Fruit fly (Drosophila melanogaster): ENCODE results near the gene Dref.
A peak's percentile ranks its signal among the peaks of the same experiment; 100 is the strongest.

The Dref gene

dm6 chr2L:9986402-9987350 lies 19.6 kb upstream of the Dref start (continued):
- TF ChIP-seq Sry-β (GFP tag; optimal IDR thresholded peaks at IDR 0.05) (no peak), Pdp1 (GFP tag; optimal IDR thresholded peaks at IDR 0.05) (peak in 1 of 2 experiments; percentile 36), Hand (GFP tag; optimal IDR thresholded peaks at IDR 0.05) (no peak), CG17802 (tag; optimal IDR thresholded peaks at IDR 0.05) (peak; percentile 55), Gug (GFP tag; IDR thresholded peaks at IDR 0.05) (peak; percentile 61; the same call in 3 of the 4 replicates), YL-1 (GFP tag; optimal IDR thresholded peaks at IDR 0.05) (no peak), CG7372 (GFP tag; IDR thresholded peaks at IDR 0.05) (0 out of 2 replicates have a peak, but pooled peaks have one; percentile 38), Mes4 (GFP tag; optimal IDR thresholded peaks at IDR 0.05) (peak; percentile 20), E2f2 (GFP tag; IDR thresholded peaks at IDR 0.05) (no peak), row (GFP tag; IDR thresholded peaks at IDR 0.05) (peak; percentile 62), Eip74EF (GFP tag; optimal IDR thresholded peaks at IDR 0.05) (no peak), CG8944 (GFP tag; optimal IDR thresholded peaks at IDR 0.05) (no peak), Sin3A (optimal IDR thresholded peaks at IDR 0.05) (no peak), slbo (GFP tag; IDR thresholded peaks at IDR 0.05) (peak; percentile 36; the same call in 1 of the 2 replicates), B-H1 (GFP tag; IDR thresholded peaks at IDR 0.05) (0 out of 3 replicates have a peak, but pooled peaks have one; percentile 26), CG9817 (tag; optimal IDR thresholded peaks at IDR 0.05) (no peak), CG33557 (GFP tag; optimal IDR thresholded peaks at IDR 0.05) (no peak), grn (GFP tag; optimal IDR thresholded peaks at IDR 0.05) (no peak), pum (GFP tag; optimal IDR thresholded peaks at IDR 0.05) (peak; percentile 26), CG10654 (GFP tag; optimal IDR thresholded peaks at IDR 0.05) (no peak), wor (GFP tag; IDR thresholded peaks at IDR 0.05) (peak; percentile 34), CG3995 (GFP tag; optimal IDR thresholded peaks at IDR 0.05) (no peak), bbx (GFP tag; IDR thresholded peaks at IDR 0.05; ENCODE audit: partially characterized antibody) (no peak), CG14965 (GFP tag; optimal IDR thresholded peaks at IDR 0.05; ENCODE audit: borderline replicate concordance) (no peak), gro (GFP tag; optimal IDR thresholded peaks at IDR 0.05) (no peak), gcm (GFP tag; optimal IDR thresholded peaks at IDR 0.05) (no peak), CG17361 (GFP tag; IDR thresholded peaks at IDR 0.05) (peak; percentile 62; the same call in 2 of the 3 replicates), CG6654 (GFP tag; optimal IDR thresholded peaks at IDR 0.05) (no peak), Deaf1 (tag; optimal IDR thresholded peaks at IDR 0.05) (no peak), CG11696 (GFP tag; IDR thresholded peaks at IDR 0.05) (no peak), shn (GFP tag; optimal IDR thresholded peaks at IDR 0.05) (peak; percentile 6), stwl (tag; optimal IDR thresholded peaks at IDR 0.05) (no peak), Sox102F (GFP tag; optimal IDR thresholded peaks at IDR 0.05) (peak; percentile 72), BEAF-32 (GFP tag; optimal IDR thresholded peaks at IDR 0.05) (no peak), exex (tag; optimal IDR thresholded peaks at IDR 0.05) (no peak), pros (GFP tag; optimal IDR thresholded peaks at IDR 0.05) (peak; percentile 81), Chrac-16 (GFP tag; optimal IDR thresholded peaks at IDR 0.05) (peak; percentile 41), Fer1 (GFP tag; optimal IDR thresholded peaks at IDR 0.05) (no peak), CG10462 (GFP tag; optimal IDR thresholded peaks at IDR 0.05) (no peak), Rfx (GFP tag; IDR thresholded peaks at IDR 0.05) (peak; percentile 45; the same call in 1 of the 2 replicates), Bdp1 (GFP tag; optimal IDR thresholded peaks at IDR 0.05) (no peak), nerfin-2 (GFP tag; IDR thresholded peaks at IDR 0.05; ENCODE audit: partially characterized antibody) (no peak), tna (GFP tag; IDR thresholded peaks at IDR 0.05; ENCODE audit: partially characterized antibody) (no peak), Elba2 (GFP tag; optimal IDR thresholded peaks at IDR 0.05) (no peak), CG4820 (GFP tag; optimal IDR thresholded peaks at IDR 0.05) (peak; percentile 60), CG6175 (GFP tag; IDR thresholded peaks at IDR 0.05) (no peak), CG30020 (tag; optimal IDR thresholded peaks at IDR 0.05) (no peak), mam (GFP tag; optimal IDR thresholded peaks at IDR 0.05) (no peak)

Measured in whole organism, embryonic.